Fruit fly (Drosophila melanogaster) whole organism, embryonic: ENCODE results near the gene Cep290.
A peak's percentile ranks its signal among the peaks of the same experiment; 100 is the strongest.

Source experiments
- Asciz ChIP-seq: fragments of 200-800 bp; sonication (Bioruptor generic); optimal IDR thresholded peaks from 2 replicates; lab custom pipeline; 2017; ENCODE audit warnings: missing biosample characterization, mild to moderate bottlenecking, missing genetic modification characterization, missing genetic modification reagents
- Awh ChIP-seq: fragments of 200-800 bp; sonication (Bioruptor generic); IDR thresholded peaks from 2 replicates; pipeline ENCODE4, ENCODE4 v1.3.6; 2022; ENCODE audit warnings: missing biosample characterization, missing genetic modification characterization
- CG14441 ChIP-seq: fragments of 200-800 bp; sonication (Bioruptor generic); IDR thresholded peaks from 2 replicates; pipeline ENCODE4 v1.3.6; 2022; ENCODE audit warnings: missing biosample characterization, missing genetic modification characterization
- CG14965 ChIP-seq: fragments of 200-800 bp; sonication (Bioruptor generic); optimal IDR thresholded peaks from 2 replicates; lab custom pipeline; 2016; ENCODE audit warnings: missing biosample characterization, missing genetic modification characterization, borderline replicate concordance
- CG15269 ChIP-seq: fragments of 200-800 bp; sonication (Bioruptor generic); optimal IDR thresholded peaks from 2 replicates; lab custom pipeline; 2018; ENCODE audit warnings: missing biosample characterization, mild to moderate bottlenecking, missing genetic modification characterization, moderate library complexity
- CG15479 ChIP-seq: fragments of 200-800 bp; sonication (Bioruptor generic); optimal IDR thresholded peaks from 3 replicates; lab custom pipeline; 2019; ENCODE audit warnings: missing biosample characterization, mild to moderate bottlenecking, missing genetic modification characterization, moderate library complexity
- CG1602 ChIP-seq: fragments of 200-800 bp; sonication (Bioruptor generic); optimal IDR thresholded peaks from 3 replicates; lab custom pipeline; 2016; ENCODE audit warnings: missing biosample characterization, missing genetic modification characterization
- CG17328 ChIP-seq: fragments of 200-800 bp; sonication (Bioruptor generic); IDR thresholded peaks from 2 replicates; pipeline ENCODE4 v1.3.6; 2022; ENCODE audit warnings: missing biosample characterization, missing genetic modification characterization
- CG17912 ChIP-seq: fragments of 200-800 bp; sonication (Bioruptor generic); optimal IDR thresholded peaks from 2 replicates; lab custom pipeline; 2018; ENCODE audit warnings: missing biosample characterization, mild to moderate bottlenecking, missing genetic modification characterization
- CG18262 ChIP-seq: fragments of 200-800 bp; optimal IDR thresholded peaks from 3 replicates; lab custom pipeline; 2019; ENCODE audit warnings: missing biosample characterization, mild to moderate bottlenecking, missing genetic modification characterization, moderate library complexity
- CG18619 ChIP-seq: fragments of 200-800 bp; sonication (Bioruptor generic); optimal IDR thresholded peaks from 3 replicates; lab custom pipeline; 2017; ENCODE audit warnings: missing biosample characterization, mild to moderate bottlenecking, missing genetic modification characterization
- CG18764 ChIP-seq: fragments of 200-800 bp; sonication (Bioruptor generic); optimal IDR thresholded peaks from 3 replicates; lab custom pipeline; 2016; ENCODE audit warnings: missing biosample characterization, missing genetic modification characterization
- CG2116 ChIP-seq: fragments of 200-800 bp; sonication (Bioruptor generic); optimal IDR thresholded peaks from 3 replicates; lab custom pipeline; 2018; ENCODE audit warnings: missing biosample characterization, mild to moderate bottlenecking, missing genetic modification characterization
- CG2202 ChIP-seq: fragments of 200-800 bp; sonication (Bioruptor generic); optimal IDR thresholded peaks from 2 replicates; lab custom pipeline; 2018; ENCODE audit warnings: missing biosample characterization, mild to moderate bottlenecking, missing genetic modification characterization
- CG2889 ChIP-seq: fragments of 200-800 bp; sonication (Bioruptor generic); IDR thresholded peaks from 3 replicates; pipeline ENCODE4 v1.3.6; 2022; ENCODE audit warnings: missing biosample characterization, missing genetic modification characterization
- CG30020 ChIP-seq: fragments of 200-800 bp; optimal IDR thresholded peaks from 2 replicates; lab custom pipeline; 2019; ENCODE audit warnings: missing biosample characterization, mild to moderate bottlenecking, missing genetic modification characterization, moderate library complexity
- CG33557 ChIP-seq: fragments of 200-800 bp; sonication (Bioruptor generic); optimal IDR thresholded peaks from 2 replicates; lab custom pipeline; 2019; ENCODE audit warnings: missing biosample characterization, mild to moderate bottlenecking, missing genetic modification characterization, moderate library complexity
- CG4730 ChIP-seq: fragments of 200-800 bp; sonication (Bioruptor generic); IDR thresholded peaks from 2 replicates; pipeline ENCODE4 v1.3.6; 2022; ENCODE audit warnings: missing biosample characterization, missing genetic modification characterization
- CG6689 ChIP-seq: fragments of 200-800 bp; sonication (Bioruptor generic); IDR thresholded peaks from 2 replicates; pipeline ENCODE4 v1.3.6; 2022; ENCODE audit warnings: missing biosample characterization, missing genetic modification characterization
- CG7372 ChIP-seq: fragments of 200-800 bp; sonication (Bioruptor generic); IDR thresholded peaks from 2 replicates; pipeline ENCODE4 v1.3.6; 2022; ENCODE audit warnings: missing biosample characterization, missing genetic modification characterization
- CG8944 ChIP-seq: fragments of 200-800 bp; sonication (Bioruptor generic); optimal IDR thresholded peaks from 3 replicates; lab custom pipeline; 2016; ENCODE audit warnings: missing biosample characterization, missing genetic modification characterization
- CG9215 ChIP-seq: fragments of 200-800 bp; sonication (Bioruptor generic); IDR thresholded peaks from 2 replicates; pipeline ENCODE4 v1.3.6; 2022; ENCODE audit warnings: missing biosample characterization, missing genetic modification characterization
- CG9609 ChIP-seq: fragments of 200-800 bp; sonication (Bioruptor generic); optimal IDR thresholded peaks from 3 replicates; lab custom pipeline; 2016; ENCODE audit warnings: missing biosample characterization, missing genetic modification characterization
- CG9932 ChIP-seq: fragments of 200-800 bp; sonication (Bioruptor generic); IDR thresholded peaks from 2 replicates; pipeline ENCODE4 v1.3.6; 2022; ENCODE audit warnings: missing biosample characterization, missing genetic modification characterization
- Dll ChIP-seq: fragments of 200-800 bp; sonication (Bioruptor generic); IDR thresholded peaks from 4 replicates; pipeline ENCODE4 v1.3.6; 2022; ENCODE audit warnings: missing biosample characterization, missing genetic modification characterization; ENCODE audit not compliant: partially characterized antibody
- Hmr ChIP-seq: fragments of 200-800 bp; sonication (Bioruptor generic); optimal IDR thresholded peaks from 3 replicates; lab custom pipeline; 2017; ENCODE audit warnings: mild to moderate bottlenecking, missing biosample characterization, missing genetic modification reagents, missing genetic modification characterization
- Pdp1 ChIP-seq, 2 experiments: fragments of 200-800 bp; sonication (Bioruptor generic); optimal IDR thresholded peaks; 3 replicates each; lab custom pipeline; 2016; ENCODE audit warnings: missing biosample characterization in 2 of 2, missing genetic modification characterization in 2 of 2, mild to moderate bottlenecking in 1 of 2, moderate library complexity in 1 of 2
- Ptx1 ChIP-seq: fragments of 200-800 bp; sonication (Bioruptor generic); IDR thresholded peaks from 2 replicates; pipeline ENCODE4 v1.3.6; 2022; ENCODE audit warnings: missing biosample characterization, missing genetic modification characterization
- Sin3A ChIP-seq: fragments of >200 bp; optimal IDR thresholded peaks from 2 replicates; lab custom pipeline; 2018
- Sox100B ChIP-seq: fragments of 200-800 bp; sonication (Bioruptor generic); optimal IDR thresholded peaks from 3 replicates; lab custom pipeline; 2018; ENCODE audit warnings: missing biosample characterization, mild to moderate bottlenecking, missing genetic modification characterization
- Spps ChIP-seq: fragments of 200-800 bp; sonication (Bioruptor generic); optimal IDR thresholded peaks from 2 replicates; lab custom pipeline; 2018; ENCODE audit warnings: missing biosample characterization, mild to moderate bottlenecking, missing genetic modification characterization
- Vsx1 ChIP-seq: fragments of 200-800 bp; sonication (Bioruptor generic); optimal IDR thresholded peaks from 2 replicates; lab custom pipeline; 2017; ENCODE audit warnings: missing biosample characterization, mild to moderate bottlenecking, missing genetic modification characterization, missing genetic modification reagents
- YL-1 ChIP-seq: fragments of 200-800 bp; sonication (Bioruptor generic); optimal IDR thresholded peaks from 3 replicates; lab custom pipeline; 2017; ENCODE audit warnings: missing biosample characterization, mild to moderate bottlenecking, missing genetic modification characterization
- ab ChIP-seq: fragments of 200-800 bp; sonication (Bioruptor generic); optimal IDR thresholded peaks from 2 replicates; lab custom pipeline; 2016; ENCODE audit warnings: missing biosample characterization, missing genetic modification characterization
- bigmax ChIP-seq: fragments of 200-800 bp; sonication (Bioruptor generic); optimal IDR thresholded peaks from 2 replicates; lab custom pipeline; 2018; ENCODE audit warnings: missing biosample characterization, mild to moderate bottlenecking, missing genetic modification characterization
- crol ChIP-seq: fragments of 200-800 bp; sonication (Bioruptor generic); IDR thresholded peaks from 2 replicates; pipeline ENCODE4 v1.3.6; 2022; ENCODE audit warnings: missing biosample characterization, missing genetic modification characterization
- ems ChIP-seq: fragments of 200-800 bp; sonication (Bioruptor generic); optimal IDR thresholded peaks from 3 replicates; lab custom pipeline; 2016; ENCODE audit warnings: missing biosample characterization, missing genetic modification characterization
- fd102C ChIP-seq: fragments of 200-800 bp; sonication (Bioruptor generic); optimal IDR thresholded peaks from 2 replicates; lab custom pipeline; 2018; ENCODE audit warnings: missing biosample characterization, mild to moderate bottlenecking, missing genetic modification characterization, moderate library complexity
- jigr1 ChIP-seq: fragments of 200-800 bp; sonication (Bioruptor generic); IDR thresholded peaks from 3 replicates; pipeline ENCODE4 v1.3.6; 2022; ENCODE audit warnings: missing biosample characterization, missing genetic modification characterization
- kni ChIP-seq: fragments of 200-800 bp; sonication (Bioruptor generic); optimal IDR thresholded peaks from 3 replicates; lab custom pipeline; 2017; ENCODE audit warnings: mild to moderate bottlenecking, missing biosample characterization, missing genetic modification reagents, missing genetic modification characterization
- lola ChIP-seq, 3 experiments: fragments of >200 bp in 2 of 3; fragments of 200-800 bp in 1 of 3; sonication (Bioruptor generic) in 1 of 3; optimal IDR thresholded peaks; 2 replicates each; lab custom pipeline; 2017 to 2019; ENCODE audit warnings: missing biosample characterization in 3 of 3, missing genetic modification characterization in 3 of 3, mild to moderate bottlenecking in 1 of 3, moderate library complexity in 1 of 3
- nmo ChIP-seq: fragments of 200-800 bp; sonication (Bioruptor generic); optimal IDR thresholded peaks from 2 replicates; lab custom pipeline; 2018; ENCODE audit warnings: missing biosample characterization, mild to moderate bottlenecking, missing genetic modification characterization, moderate library complexity
- pros ChIP-seq: fragments of 200-800 bp; sonication (Bioruptor generic); optimal IDR thresholded peaks from 3 replicates; lab custom pipeline; 2019; ENCODE audit warnings: missing biosample characterization, mild to moderate bottlenecking, missing genetic modification characterization, moderate library complexity
- schlank ChIP-seq: fragments of 200-800 bp; sonication (Bioruptor generic); optimal IDR thresholded peaks from 2 replicates; lab custom pipeline; 2018; ENCODE audit warnings: missing biosample characterization, mild to moderate bottlenecking, missing genetic modification characterization
- sd ChIP-seq: fragments of 200-800 bp; sonication (Bioruptor generic); optimal IDR thresholded peaks from 3 replicates; lab custom pipeline; 2018; ENCODE audit warnings: missing biosample characterization, mild to moderate bottlenecking, missing genetic modification characterization, moderate library complexity
- sens ChIP-seq: fragments of 200-800 bp; sonication (Bioruptor generic); peaks from one replicate; lab custom pipeline; 2016; ENCODE audit warnings: missing biosample characterization, missing genetic modification characterization
- sens-2 ChIP-seq: fragments of 200-800 bp; sonication (Bioruptor generic); IDR thresholded peaks from 2 replicates; pipeline ENCODE4 v1.3.6; 2022; ENCODE audit warnings: missing biosample characterization, missing genetic modification characterization
- slbo ChIP-seq: fragments of 200-800 bp; sonication (Bioruptor generic); IDR thresholded peaks from 2 replicates; pipeline ENCODE4 v1.3.6; 2022; ENCODE audit warnings: missing biosample characterization, missing genetic modification characterization
- sug ChIP-seq: fragments of 200-800 bp; optimal IDR thresholded peaks from 2 replicates; lab custom pipeline; 2019; ENCODE audit warnings: missing biosample characterization, mild to moderate bottlenecking, missing genetic modification characterization, moderate library complexity
- usp ChIP-seq: fragments of >200 bp; optimal IDR thresholded peaks from 2 replicates; lab custom pipeline; 2017; ENCODE audit warnings: missing biosample characterization, missing genetic modification characterization
- zf30C ChIP-seq: fragments of 200-800 bp; sonication (Bioruptor generic); optimal IDR thresholded peaks from 3 replicates; lab custom pipeline; 2018; ENCODE audit warnings: missing biosample characterization, mild to moderate bottlenecking, missing genetic modification characterization

Gene Cep290

dm6 chr3L:872389-872972, 28.8 kb downstream of the Cep290 start (continued):
- TF ChIP-seq fd102C (GFP tag; lab: Kevin White, UChicago) (no peak), CG9609 (GFP tag; lab: Kevin White, UChicago) (peak; percentile 50), usp (GFP tag; lab: Kevin White, UChicago) (no peak), CG2202 (tag; lab: Kevin White, UChicago) (no peak), lola (GFP tag; optimal IDR thresholded peaks at IDR 0.05; lab: Kevin White, UChicago) (peak in 1 of 3 experiments; percentile 12), Dll (GFP tag; lab: Robert Waterston, UW) (peak; percentile 84), CG17328 (GFP tag; lab: Robert Waterston, UW) (no peak), CG2889 (GFP tag; lab: Robert Waterston, UW) (no peak), Awh (GFP tag; lab: Robert Waterston, UW) (no peak), CG1602 (GFP tag; lab: Kevin White, UChicago) (peak; percentile 21), sens (GFP tag; lab: Kevin White, UChicago) (peak; percentile 79), CG4730 (GFP tag; lab: Robert Waterston, UW) (no peak), Hmr (GFP tag; lab: Kevin White, UChicago) (peak; percentile 32), Vsx1 (GFP tag; lab: Kevin White, UChicago) (no peak), sug (peak; percentile 54), CG9932 (peak; percentile 70), Sox100B (GFP tag; lab: Kevin White, UChicago) (no peak), CG17912 (GFP tag; lab: Kevin White, UChicago) (peak; percentile 5), schlank (tag; lab: Kevin White, UChicago) (no peak), CG2116 (GFP tag; lab: Kevin White, UChicago) (peak; percentile 47), kni (GFP tag; lab: Kevin White, UChicago) (no peak), crol (no peak), CG33557 (GFP tag; lab: Kevin White, UChicago) (no peak), CG8944 (GFP tag; lab: Kevin White, UChicago) (peak; percentile 59), CG15479 (GFP tag; lab: Kevin White, UChicago) (no peak), nmo (GFP tag; lab: Kevin White, UChicago) (peak; percentile 62), Ptx1 (0 out of 2 replicates have a peak, but pooled peaks have one; percentile 38), Asciz (GFP tag; lab: Kevin White, UChicago) (no peak), CG30020 (tag; lab: Kevin White, UChicago) (peak; percentile 32), CG18619 (GFP tag; lab: Kevin White, UChicago) (no peak), jigr1 (GFP tag; lab: Robert Waterston, UW) (no peak), ems (GFP tag; lab: Kevin White, UChicago) (no peak), YL-1 (peak; percentile 56), sens-2 (GFP tag; lab: Robert Waterston, UW) (no peak), ab (GFP tag; lab: Kevin White, UChicago) (no peak), Sin3A (peak; percentile 93), CG14965 (GFP tag; lab: Kevin White, UChicago) (no peak), zf30C (GFP tag; lab: Kevin White, UChicago) (no peak), CG15269 (tag; lab: Kevin White, UChicago) (peak; percentile 18), CG18262 (tag; lab: Kevin White, UChicago) (no peak), sd (tag; lab: Kevin White, UChicago) (no peak), CG18764 (no peak), pros (no peak), CG9215 (peak; percentile 56), bigmax (no peak), CG6689 (GFP tag; lab: Robert Waterston, UW) (0 out of 2 replicates have a peak, but pooled peaks have one; percentile 9), CG7372 (GFP tag; lab: Robert Waterston, UW) (no peak), Pdp1 (GFP tag; optimal IDR thresholded peaks at IDR 0.05; lab: Kevin White, UChicago) (peak; percentile 41 to 56), Spps (tag; lab: Kevin White, UChicago) (no peak), slbo (GFP tag; lab: Robert Waterston, UW) (peak; percentile 61), CG14441 (GFP tag; lab: Robert Waterston, UW) (peak; percentile 30; the same call in 1 of the 2 replicates)
